Fruit fly (Drosophila melanogaster): Measurements from ENCODE around the gene Dph1.
A peak's percentile ranks its signal among the peaks of the same experiment; 100 is the strongest.

Gene Dph1

dm6 chr3L:11680298-11680697, 16.5 kb downstream of the Dph1 start, which contains the start of gene CG32085 (continued):
- TF ChIP-seq dimm (GFP tag; IDR thresholded peaks at IDR 0.05) (no peak), CG6854 (GFP tag; optimal IDR thresholded peaks at IDR 0.05) (no peak), Eip74EF (GFP tag; optimal IDR thresholded peaks at IDR 0.05) (no peak), jing (GFP tag; optimal IDR thresholded peaks at IDR 0.05) (no peak), Lpt (GFP tag; optimal IDR thresholded peaks at IDR 0.05) (no peak), PHDP (tag; optimal IDR thresholded peaks at IDR 0.05) (peak; percentile 28), bsh (GFP tag; optimal IDR thresholded peaks at IDR 0.05) (no peak), schlank (tag; optimal IDR thresholded peaks at IDR 0.05) (peak; percentile 67), Antp (GFP tag; optimal IDR thresholded peaks at IDR 0.05) (peak; percentile 84), CrebB (tag; optimal IDR thresholded peaks at IDR 0.05) (no peak), tgo (GFP tag; IDR thresholded peaks at IDR 0.05) (peak; percentile 42; the same call in 2 of the 3 replicates), CG4282 (GFP tag; optimal IDR thresholded peaks at IDR 0.05) (no peak), CG11456 (GFP tag; IDR thresholded peaks at IDR 0.05) (peak; percentile 91), chn (GFP tag; optimal IDR thresholded peaks at IDR 0.05) (peak; percentile 18), Nf-YA (GFP tag; IDR thresholded peaks at IDR 0.05) (no peak), CG34376 (GFP tag; optimal IDR thresholded peaks at IDR 0.05) (peak; percentile 42), aop (GFP tag; IDR thresholded peaks at IDR 0.05) (no peak), CG31388 (GFP tag; optimal IDR thresholded peaks at IDR 0.05) (no peak), CG17361 (GFP tag; IDR thresholded peaks at IDR 0.05) (0 out of 3 replicates have a peak, but pooled peaks have one; percentile 27), CG15696 (tag; optimal IDR thresholded peaks at IDR 0.05) (no peak), CG16779 (GFP tag; IDR thresholded peaks at IDR 0.05) (peak; percentile 70; the same call in 1 of the 2 replicates), Tbp (GFP tag; optimal IDR thresholded peaks at IDR 0.05) (no peak), eve (GFP tag; optimal IDR thresholded peaks at IDR 0.05) (no peak), hth (optimal IDR thresholded peaks at IDR 0.05) (no peak), crol (GFP tag; IDR thresholded peaks at IDR 0.05) (peak; percentile 42; the same call in 1 of the 2 replicates), sug (tag; optimal IDR thresholded peaks at IDR 0.05) (peak; percentile 5), CG13894 (tag; optimal IDR thresholded peaks at IDR 0.05) (peak; percentile 75), CG34224 (GFP tag; IDR thresholded peaks at IDR 0.05; ENCODE audit: partially characterized antibody) (no peak), CG10565 (GFP tag; optimal IDR thresholded peaks at IDR 0.05) (no peak), phol (tag; optimal IDR thresholded peaks at IDR 0.05) (no peak), Jarid2 (GFP tag; optimal IDR thresholded peaks at IDR 0.05) (peak; percentile 51), onecut (GFP tag; IDR thresholded peaks at IDR 0.05) (peak; percentile 69), bigmax (GFP tag; optimal IDR thresholded peaks at IDR 0.05) (no peak), CG12391 (tag; optimal IDR thresholded peaks at IDR 0.05) (peak; percentile 10), dmrt11E (tag; optimal IDR thresholded peaks at IDR 0.05) (no peak), ind (GFP tag; optimal IDR thresholded peaks at IDR 0.05) (peak; percentile 68), HLH3B (GFP tag; IDR thresholded peaks at IDR 0.05) (peak; percentile 68), Hmx (GFP tag; optimal IDR thresholded peaks at IDR 0.05) (no peak), lmd (GFP tag; IDR thresholded peaks at IDR 0.05) (peak; percentile 72; the same call in 1 of the 2 replicates), Atf6 (GFP tag; IDR thresholded peaks at IDR 0.05) (peak; percentile 66), slou (GFP tag; optimal IDR thresholded peaks at IDR 0.05) (no peak), zfh1 (GFP tag; IDR thresholded peaks at IDR 0.05) (peak; percentile 67; the same call in 2 of the 3 replicates), CoRest (tag; optimal IDR thresholded peaks at IDR 0.05) (peak; percentile 21), CG10979 (tag; optimal IDR thresholded peaks at IDR 0.05) (peak; percentile 31), sisA (GFP tag; IDR thresholded peaks at IDR 0.05) (peak; percentile 48), CG4617 (GFP tag; optimal IDR thresholded peaks at IDR 0.05; ENCODE audit: borderline replicate concordance) (no peak), peb (GFP tag; IDR thresholded peaks at IDR 0.05) (no peak), CG7786 (GFP tag; optimal IDR thresholded peaks at IDR 0.05) (peak; percentile 62), CG16815 (GFP tag; optimal IDR thresholded peaks at IDR 0.05) (peak; percentile 8), CG10431 (GFP tag; optimal IDR thresholded peaks at IDR 0.05) (no peak), kah (GFP tag; optimal IDR thresholded peaks at IDR 0.05) (no peak), CG17912 (GFP tag; optimal IDR thresholded peaks at IDR 0.05) (no peak)

Measured in whole organism, embryonic.